Fruit fly (Drosophila melanogaster): Measurements from ENCODE around the gene CG32485.

Gene CG32485

DNA sequence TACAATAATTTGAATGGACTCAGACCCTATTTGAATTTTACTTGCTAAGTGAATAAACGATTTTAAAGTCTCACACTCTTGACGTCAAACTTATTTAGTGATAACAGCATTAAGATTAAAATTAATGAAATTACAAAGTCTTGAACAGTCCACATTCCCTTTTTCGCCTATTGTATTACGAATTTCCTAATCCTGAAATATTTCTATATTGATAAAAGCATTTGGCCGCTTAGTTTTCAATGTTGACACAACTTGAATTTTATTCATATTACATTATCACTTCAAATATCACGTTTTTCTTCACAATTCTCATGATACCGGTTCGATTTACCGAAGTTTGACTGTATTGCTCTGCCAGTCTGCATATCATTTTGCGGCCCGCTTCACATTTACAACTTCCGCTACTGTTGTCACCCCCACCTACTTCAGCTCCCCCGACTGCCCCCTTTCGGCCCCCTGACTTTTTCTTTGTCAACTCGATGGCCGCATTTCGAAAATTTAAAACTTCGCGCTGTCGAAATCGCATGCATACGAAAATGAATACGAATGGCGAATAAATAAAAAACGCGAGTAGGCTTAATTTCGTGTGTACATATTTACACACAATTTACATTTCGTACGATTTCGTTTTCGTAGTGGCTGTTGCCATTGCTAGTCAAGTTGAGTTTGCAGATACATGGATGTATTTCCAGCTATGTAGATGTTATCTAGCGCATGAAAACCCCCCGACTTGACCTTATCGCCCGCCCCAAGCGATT lies 28.5 kb downstream of the CG32485 start (continued):
- TF ChIP-seq fu2 (GFP tag; optimal IDR thresholded peaks at IDR 0.05) (peak; percentile 21), Xbp1 (GFP tag; optimal IDR thresholded peaks at IDR 0.05) (peak; percentile 27), kni (GFP tag; optimal IDR thresholded peaks at IDR 0.05) (peak; percentile 39), kah (GFP tag; optimal IDR thresholded peaks at IDR 0.05) (peak; percentile 33), Nf-YA (GFP tag; IDR thresholded peaks at IDR 0.05) (no peak), CHES-1-like (GFP tag; optimal IDR thresholded peaks at IDR 0.05) (no peak), lab (GFP tag; optimal IDR thresholded peaks at IDR 0.05) (peak; percentile 78), sug (tag; optimal IDR thresholded peaks at IDR 0.05) (peak; percentile 25), H2.0 (GFP tag; IDR thresholded peaks at IDR 0.05) (no peak), fd64A (GFP tag; optimal IDR thresholded peaks at IDR 0.05) (no peak), pita (GFP tag; optimal IDR thresholded peaks at IDR 0.05) (no peak), fru (optimal IDR thresholded peaks at IDR 0.05) (no peak), klu (GFP tag; IDR thresholded peaks at IDR 0.05) (peak; percentile 35), Jarid2 (GFP tag; optimal IDR thresholded peaks at IDR 0.05) (no peak), CG3847 (GFP tag; IDR thresholded peaks at IDR 0.05) (no peak), Nf-YC (tag; optimal IDR thresholded peaks at IDR 0.05) (no peak), CG1647 (GFP tag; optimal IDR thresholded peaks at IDR 0.05) (no peak), CG10565 (GFP tag; optimal IDR thresholded peaks at IDR 0.05) (no peak), CG4282 (GFP tag; optimal IDR thresholded peaks at IDR 0.05) (no peak), Dp (GFP tag; optimal IDR thresholded peaks at IDR 0.05) (no peak), Adf1 (GFP tag; IDR thresholded peaks at IDR 0.05) (no peak), odd (GFP tag; optimal IDR thresholded peaks at IDR 0.05) (peak; percentile 33), sisA (GFP tag; IDR thresholded peaks at IDR 0.05) (no peak), HmgD (GFP tag; optimal IDR thresholded peaks at IDR 0.05) (no peak), CG11085 (GFP tag; IDR thresholded peaks at IDR 0.05) (no peak), CG3163 (GFP tag; optimal IDR thresholded peaks at IDR 0.05) (peak; percentile 5), Atf-2 (GFP tag; optimal IDR thresholded peaks at IDR 0.05) (no peak), grn (GFP tag; optimal IDR thresholded peaks at IDR 0.05) (no peak), Hr39 (optimal IDR thresholded peaks at IDR 0.05) (no peak), Hmx (GFP tag; optimal IDR thresholded peaks at IDR 0.05) (peak; percentile 19), CG7271 (tag; optimal IDR thresholded peaks at IDR 0.05) (no peak), nau (GFP tag; optimal IDR thresholded peaks at IDR 0.05) (peak; percentile 73), D19B (GFP tag; optimal IDR thresholded peaks at IDR 0.05) (no peak), CG10654 (GFP tag; optimal IDR thresholded peaks at IDR 0.05) (no peak), nerfin-2 (GFP tag; IDR thresholded peaks at IDR 0.05; ENCODE audit: partially characterized antibody) (no peak), cato (GFP tag; optimal IDR thresholded peaks at IDR 0.05; ENCODE audit: borderline replicate concordance) (no peak), CG12391 (tag; optimal IDR thresholded peaks at IDR 0.05) (peak; percentile 45), CG17359 (tag; optimal IDR thresholded peaks at IDR 0.05) (peak; percentile 31), CG34376 (GFP tag; optimal IDR thresholded peaks at IDR 0.05) (peak; percentile 26), Bdp1 (GFP tag; optimal IDR thresholded peaks at IDR 0.05) (no peak), Side (GFP tag; optimal IDR thresholded peaks at IDR 0.05) (no peak), CG8290 (GFP tag; optimal IDR thresholded peaks at IDR 0.05) (no peak), CG8290 (tag; optimal IDR thresholded peaks at IDR 0.05) (peak in 1 of 2 experiments; percentile 72), CG11560 (tag; IDR thresholded peaks at IDR 0.05) (no peak), dmrt11E (tag; optimal IDR thresholded peaks at IDR 0.05) (no peak), CG4424 (GFP tag; optimal IDR thresholded peaks at IDR 0.05) (peak; percentile 49), eve (GFP tag; optimal IDR thresholded peaks at IDR 0.05) (peak in 1 of 2 experiments; percentile 80), mld (GFP tag; IDR thresholded peaks at IDR 0.05; ENCODE audit: partially characterized antibody) (no peak), CG7786 (GFP tag; optimal IDR thresholded peaks at IDR 0.05) (no peak), Ssrp (tag; optimal IDR thresholded peaks at IDR 0.05) (peak; percentile 46), fd96Cb (tag; optimal IDR thresholded peaks at IDR 0.05) (peak; percentile 48)

All from whole organism, embryonic.